Worm (Caenorhabditis elegans) whole organism, dauer: ENCODE measurements around the gene F13E6.1.

Experiments used
- unc-62 ChIP-seq: sonication (generic microtip); optimal IDR thresholded peaks from 2 replicates; lab custom pipeline; 2017; ENCODE audit warnings: missing biosample characterization, missing genetic modification reagents, missing genetic modification characterization

Gene F13E6.1

ce11 chrX:10637048-10637928 lies 39.6 kb downstream of the F13E6.1 start:
- no peak for TF ChIP-seq unc-62 (GFP tag; lab: Kevin White, UChicago)

- no peak for TF ChIP-seq unc-62 (GFP tag; lab: Kevin White, UChicago)
Observed at ce11 chrX:10635608-10636007, 41.3 kb downstream of the F13E6.1 start, which contains the start of gene daf-12. TSS of gene daf-12 (plus strand) at chrX:10635908.

DNA sequence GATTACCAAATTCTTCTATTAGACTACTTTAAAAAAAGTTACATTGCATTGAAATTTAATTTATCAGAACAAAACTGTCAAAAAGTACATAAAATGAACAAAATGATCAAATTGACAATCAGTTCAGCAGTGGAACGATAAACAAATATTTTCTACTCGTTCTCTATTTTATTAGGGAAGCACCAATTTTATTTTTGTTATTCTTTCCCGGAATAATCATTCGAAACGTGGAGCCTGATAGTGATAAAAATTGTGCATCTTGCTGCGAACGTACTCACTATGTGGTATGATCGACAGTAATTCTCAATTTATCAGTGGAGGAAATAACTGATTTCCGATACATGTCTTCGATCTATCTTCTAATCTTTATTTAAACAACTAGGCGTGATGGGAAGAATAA lies 45.0 kb downstream of the F13E6.1 start:
- no peak for TF ChIP-seq unc-62 (GFP tag; lab: Kevin White, UChicago)

ce11 chrX:10630952-10631351 lies 46.0 kb downstream of the F13E6.1 start:
- TF ChIP-seq unc-62 (GFP tag; lab: Kevin White, UChicago), result no peak

- TF ChIP-seq unc-62 (GFP tag; lab: Kevin White, UChicago), result no peak
Observed at ce11 chrX:10630059-10630791, 46.7 kb downstream of the F13E6.1 start.

- no peak for TF ChIP-seq unc-62 (GFP tag; lab: Kevin White, UChicago)
Observed at ce11 chrX:10629117-10629516, 47.8 kb downstream of the F13E6.1 start.

ce11 chrX:10628454-10628853 lies 48.5 kb downstream of the F13E6.1 start, which contains the start of gene M79.2:
TSS of gene M79.2 (minus strand) at chrX:10628807.
- TF ChIP-seq unc-62 (GFP tag; lab: Kevin White, UChicago), result no peak
